Worm (Caenorhabditis elegans) whole organism, L1 larva: Measurements from ENCODE around the gene ipla-5.

Source experiments
- C04F5.9 ChIP-seq: sonication (generic microtip); optimal IDR thresholded peaks from 2 replicates; lab custom pipeline; 2016; ENCODE audit warnings: missing genetic modification characterization, missing compliant biosample characterization
- C16A3.4 ChIP-seq: fragments of 150-350 bp; optimal IDR thresholded peaks from 2 replicates; lab custom pipeline; 2014; ENCODE audit warnings: missing biosample characterization, missing genetic modification characterization
- C34B4.2 ChIP-seq: sonication (generic microtip); optimal IDR thresholded peaks from 2 replicates; lab custom pipeline; 2017; ENCODE audit warnings: mild to moderate bottlenecking, missing genetic modification characterization, missing compliant biosample characterization
- F16B12.6 ChIP-seq: fragments of 150-350 bp; optimal IDR thresholded peaks from 2 replicates; lab custom pipeline; 2014; ENCODE audit warnings: missing biosample characterization, missing genetic modification characterization
- Y116A8C.19 ChIP-seq: sonication (generic microtip); optimal IDR thresholded peaks from 2 replicates; lab custom pipeline; 2016; ENCODE audit warnings: missing compliant biosample characterization, missing genetic modification characterization, borderline replicate concordance
- aly-2 ChIP-seq: fragments of 150-350 bp; optimal IDR thresholded peaks from 2 replicates; lab custom pipeline; 2014; ENCODE audit warnings: missing biosample characterization, missing genetic modification characterization
- ceh-8 ChIP-seq: fragments of 200-800 bp; sonication (Bioruptor generic); optimal IDR thresholded peaks from 2 replicates; lab custom pipeline; 2018; ENCODE audit warnings: mild to moderate bottlenecking, missing genetic modification characterization, moderate library complexity, missing compliant biosample characterization
- ceh-88 ChIP-seq: fragments of 200-800 bp; sonication (Bioruptor generic); IDR thresholded peaks from 2 replicates; pipeline ENCODE4 v1.3.6; 2022; ENCODE audit warnings: missing genetic modification characterization, missing compliant biosample characterization
- ceh-90 ChIP-seq: sonication (generic microtip); optimal IDR thresholded peaks from 2 replicates; lab custom pipeline; 2016; ENCODE audit warnings: missing genetic modification characterization, missing compliant biosample characterization
- ces-1 ChIP-seq: fragments of 150-350 bp; optimal IDR thresholded peaks from 2 replicates; lab custom pipeline; 2014; ENCODE audit warnings: missing biosample characterization, missing genetic modification reagents, missing genetic modification characterization
- dpl-1 ChIP-seq, 3 experiments: fragments of 150-350 bp in 2 of 3; sonication (generic microtip) in 1 of 3; optimal IDR thresholded peaks; 2 replicates each; lab custom pipeline; 2014 to 2017; ENCODE audit warnings: missing biosample characterization in 3 of 3, missing genetic modification characterization in 3 of 3, missing genetic modification reagents in 3 of 3
- dsc-1 ChIP-seq: sonication (generic microtip); optimal IDR thresholded peaks from 2 replicates; lab custom pipeline; 2016; ENCODE audit warnings: mild to moderate bottlenecking, missing genetic modification characterization, missing compliant biosample characterization
- efl-1 ChIP-seq, 4 experiments: fragments of 150-350 bp; optimal IDR thresholded peaks in 3 of 4; peaks in 1 of 4; 1 replicate in 1 of 4; 2 replicates in 3 of 4; lab custom pipeline; 2014; ENCODE audit warnings: missing biosample characterization in 2 of 4, missing genetic modification characterization in 2 of 4, missing genetic modification reagents in 2 of 4
- efl-3 ChIP-seq: fragments of 200-800 bp; sonication (Bioruptor generic); optimal IDR thresholded peaks from 2 replicates; lab custom pipeline; 2018; ENCODE audit warnings: mild to moderate bottlenecking, missing genetic modification characterization, missing compliant biosample characterization
- egl-13 ChIP-seq: sonication (generic microtip); optimal IDR thresholded peaks from 2 replicates; lab custom pipeline; 2016; ENCODE audit warnings: missing genotype, missing genetic modification reagents, missing genetic modification characterization, missing compliant biosample characterization
- egl-27 ChIP-seq, 2 experiments: fragments of 150-350 bp in 1 of 2; sonication (generic microtip); optimal IDR thresholded peaks; 3 replicates each; lab custom pipeline; 2017 to 2018; ENCODE audit warnings: missing biosample characterization in 2 of 2, missing genetic modification characterization in 2 of 2, missing genetic modification reagents in 2 of 2
- elt-2 ChIP-seq: sonication (generic microtip); optimal IDR thresholded peaks from 2 replicates; lab custom pipeline; 2016; ENCODE audit warnings: missing genetic modification characterization, mild to moderate bottlenecking, inconsistent platforms, missing compliant biosample characterization, missing genetic modification reagents
- ets-5 ChIP-seq: fragments of 200-800 bp; sonication (Bioruptor generic); IDR thresholded peaks from 2 replicates; pipeline ENCODE4 v1.3.6; 2022; ENCODE audit warnings: missing genetic modification characterization, missing compliant biosample characterization
- fos-1 ChIP-seq: fragments of 150-350 bp; optimal IDR thresholded peaks from 2 replicates; lab custom pipeline; 2014; ENCODE audit warnings: missing biosample characterization, missing genetic modification characterization
- hlh-17 ChIP-seq: fragments of 200-800 bp; sonication (Bioruptor generic); optimal IDR thresholded peaks from 2 replicates; lab custom pipeline; 2018; ENCODE audit warnings: missing genetic modification characterization, mild to moderate bottlenecking, missing compliant biosample characterization, moderate library complexity, borderline replicate concordance
- hlh-4 ChIP-seq: sonication (generic microtip); optimal IDR thresholded peaks from 2 replicates; lab custom pipeline; 2016; ENCODE audit warnings: mild to moderate bottlenecking, missing genetic modification characterization, missing compliant biosample characterization
- irx-1 ChIP-seq: sonication (generic microtip); optimal IDR thresholded peaks from 2 replicates; lab custom pipeline; 2016; ENCODE audit warnings: missing genetic modification characterization, missing compliant biosample characterization
- isw-1 ChIP-seq: fragments of 200-800 bp; sonication (Bioruptor generic); IDR thresholded peaks from 2 replicates; pipeline ENCODE4 v1.3.6; 2022; ENCODE audit warnings: missing genetic modification characterization, missing compliant biosample characterization
- lin-14 ChIP-seq: fragments of 200-800 bp; sonication (Bioruptor generic); optimal IDR thresholded peaks from 2 replicates; lab custom pipeline; 2018; ENCODE audit warnings: mild to moderate bottlenecking, missing genetic modification characterization, moderate library complexity, missing compliant biosample characterization
- lin-15B ChIP-seq: fragments of 150-350 bp; sonication (generic microtip); optimal IDR thresholded peaks from 3 replicates; lab custom pipeline; 2014; ENCODE audit warnings: missing biosample characterization, missing genetic modification characterization
- lin-35 ChIP-seq, 2 experiments: fragments of 150-350 bp; optimal IDR thresholded peaks; 2 replicates each; lab custom pipeline; 2014; ENCODE audit warnings: missing biosample characterization in 2 of 2, missing genetic modification characterization in 2 of 2, missing genetic modification reagents in 2 of 2
- lsy-2 ChIP-seq, 2 experiments: fragments of 150-350 bp; optimal IDR thresholded peaks; 2 replicates each; lab custom pipeline; 2014; ENCODE audit warnings: missing biosample characterization in 2 of 2, missing genetic modification characterization in 2 of 2
- nhr-11 ChIP-seq: fragments of 150-350 bp; optimal IDR thresholded peaks from 2 replicates; lab custom pipeline; 2014; ENCODE audit warnings: missing biosample characterization, missing genetic modification characterization
- nhr-20 ChIP-seq: sonication (generic microtip); optimal IDR thresholded peaks from 2 replicates; lab custom pipeline; 2016; ENCODE audit warnings: mild to moderate bottlenecking, missing genetic modification characterization, missing compliant biosample characterization
- nhr-237 ChIP-seq: fragments of 150-350 bp; optimal IDR thresholded peaks from 2 replicates; lab custom pipeline; 2014; ENCODE audit warnings: missing biosample characterization, missing genetic modification characterization
- nhr-28 ChIP-seq: fragments of 150-350 bp; optimal IDR thresholded peaks from 2 replicates; lab custom pipeline; 2014; ENCODE audit warnings: missing biosample characterization, missing genetic modification characterization
- nhr-71 ChIP-seq: sonication (generic microtip); optimal IDR thresholded peaks from 2 replicates; lab custom pipeline; 2016; ENCODE audit warnings: mild to moderate bottlenecking, missing genetic modification characterization, moderate library complexity, missing compliant biosample characterization
- nhr-76 ChIP-seq: sonication (generic microtip); optimal IDR thresholded peaks from 2 replicates; lab custom pipeline; 2017; ENCODE audit warnings: missing biosample characterization, missing genetic modification characterization
- nhr-77 ChIP-seq: fragments of 150-350 bp; optimal IDR thresholded peaks from 2 replicates; lab custom pipeline; 2014; ENCODE audit warnings: missing biosample characterization, missing genetic modification characterization
- nhr-85 ChIP-seq: sonication (generic microtip); peaks from one replicate; lab custom pipeline; 2016; ENCODE audit warnings: missing genetic modification characterization, inconsistent platforms, missing compliant biosample characterization
- pag-3 ChIP-seq: sonication (generic microtip); optimal IDR thresholded peaks from 2 replicates; lab custom pipeline; 2017; ENCODE audit warnings: missing genetic modification characterization, mild to moderate bottlenecking, missing compliant biosample characterization, antibody characterized with exemption, borderline replicate concordance; ENCODE audit not compliant: insufficient read depth
- pqm-1 ChIP-seq: sonication (generic microtip); optimal IDR thresholded peaks from 3 replicates; lab custom pipeline; 2017; ENCODE audit warnings: missing biosample characterization, missing genetic modification characterization
- rnt-1 ChIP-seq: sonication (generic microtip); optimal IDR thresholded peaks from 2 replicates; lab custom pipeline; 2016; ENCODE audit warnings: mild to moderate bottlenecking, missing genetic modification characterization, moderate library complexity, missing compliant biosample characterization
- skn-1 ChIP-seq: fragments of 150-350 bp; optimal IDR thresholded peaks from 2 replicates; lab custom pipeline; 2014; ENCODE audit warnings: missing biosample characterization, missing genetic modification characterization
- sup-37 ChIP-seq: fragments of 200-800 bp; sonication (Bioruptor generic); optimal IDR thresholded peaks from 2 replicates; lab custom pipeline; 2018; ENCODE audit warnings: mild to moderate bottlenecking, missing genetic modification characterization, missing compliant biosample characterization
- swsn-7 ChIP-seq: sonication (generic microtip); optimal IDR thresholded peaks from 2 replicates; lab custom pipeline; 2016; ENCODE audit warnings: missing genetic modification characterization, missing compliant biosample characterization
- tbx-2 ChIP-seq: sonication (generic microtip); optimal IDR thresholded peaks from 2 replicates; lab custom pipeline; 2016; ENCODE audit warnings: missing genetic modification characterization, missing compliant biosample characterization
- tlp-1 ChIP-seq: fragments of 150-350 bp; optimal IDR thresholded peaks from 2 replicates; lab custom pipeline; 2014; ENCODE audit warnings: missing biosample characterization, missing genetic modification characterization
- unc-130 ChIP-seq: fragments of 150-350 bp; optimal IDR thresholded peaks from 2 replicates; lab custom pipeline; 2017; ENCODE audit warnings: missing biosample characterization, missing genetic modification characterization, inconsistent platforms
- unc-86 ChIP-seq: sonication (generic microtip); optimal IDR thresholded peaks from 2 replicates; lab custom pipeline; 2016; ENCODE audit warnings: missing genetic modification characterization, missing compliant biosample characterization
- unc-98 ChIP-seq: fragments of 200-800 bp; sonication (Bioruptor generic); IDR thresholded peaks from 2 replicates; pipeline ENCODE4 v1.3.6; 2022; ENCODE audit warnings: missing genetic modification characterization, missing compliant biosample characterization
- vab-15 ChIP-seq: sonication (generic microtip); optimal IDR thresholded peaks from 2 replicates; lab custom pipeline; 2017; ENCODE audit warnings: missing genotype, mild to moderate bottlenecking, missing genetic modification characterization, missing compliant biosample characterization
- zag-1 ChIP-seq: fragments of 150-350 bp; optimal IDR thresholded peaks from 2 replicates; lab custom pipeline; 2014; ENCODE audit warnings: missing biosample characterization, missing genetic modification characterization

The ipla-5 gene

ce11 chrIV:8728122-8728521 lies 13.1 kb downstream of the ipla-5 start, which contains the start of gene otub-3:
Gene otub-3, plus strand, starts transcription at chrIV:8728177.
- TF ChIP-seq sup-37 (GFP tag; lab: Kevin White, UChicago) (no peak), swsn-7 (tag; lab: Kevin White, UChicago) (no peak), nhr-237 (tag; lab: Kevin White, UChicago) (no peak), tbx-2 (tag; lab: Kevin White, UChicago) (no peak), pag-3 (no peak), C34B4.2 (tag; lab: Kevin White, UChicago) (no peak), dsc-1 (tag; lab: Kevin White, UChicago) (no peak), aly-2 (no peak), irx-1 (no peak), unc-86 (tag; lab: Kevin White, UChicago) (no peak), C04F5.9 (tag; lab: Kevin White, UChicago) (no peak), C16A3.4 (tag; lab: Kevin White, UChicago) (no peak), nhr-20 (no peak), hlh-4 (tag; lab: Kevin White, UChicago) (no peak), nhr-77 (tag; lab: Kevin White, UChicago) (no peak), dpl-1 (GFP tag; optimal IDR thresholded peaks at IDR 0.05; lab: Kevin White, UChicago) (no peak), ceh-8 (GFP tag; lab: Kevin White, UChicago) (no peak), nhr-76 (no peak), lin-15B (tag; lab: Kevin White, UChicago) (no peak)
- TF ChIP-seq, all 84 proteins: peak for 0

ce11 chrIV:8729636-8730035 lies 14.6 kb downstream of the ipla-5 start:
- peak; percentile 86 for TF ChIP-seq elt-2
- TF ChIP-seq unc-130: no peak
- peak in 1 of 2 experiments; percentile 0 for TF ChIP-seq lin-35 (GFP tag; optimal IDR thresholded peaks at IDR 0.05; lab: Kevin White, UChicago)
- no peak for TF ChIP-seq rnt-1 (tag; lab: Kevin White, UChicago)
- TF ChIP-seq tlp-1 (tag; lab: Kevin White, UChicago): no peak

ce11 chrIV:8730469-8730868 lies 15.4 kb downstream of the ipla-5 start, which contains the start of gene F21D5.3:
Gene F21D5.3, plus strand, starts transcription at chrIV:8730815.
- TF ChIP-seq ceh-8 (GFP tag; lab: Kevin White, UChicago) (no peak), zag-1 (tag; lab: Kevin White, UChicago) (no peak), nhr-71 (peak; percentile 11), elt-2 (peak; percentile 93), skn-1 (no peak), efl-3 (GFP tag; lab: Kevin White, UChicago) (no peak), nhr-85 (tag; lab: Kevin White, UChicago) (no peak), pqm-1 (tag; lab: Kevin White, UChicago) (peak; percentile 43), vab-15 (no peak), lin-35 (GFP tag; optimal IDR thresholded peaks at IDR 0.05; lab: Kevin White, UChicago) (peak in 1 of 2 experiments; percentile 42), hlh-17 (no peak), pag-3 (no peak)

- no peak for TF ChIP-seq ets-5 (GFP tag; lab: Robert Waterston, UW)
- TF ChIP-seq egl-13 (tag; lab: Kevin White, UChicago): no peak
- TF ChIP-seq nhr-20: no peak
- peak; percentile 25 to 38 for TF ChIP-seq efl-1 (optimal IDR thresholded peaks at IDR 0.05; lab: Kevin White, UChicago)
- no peak for TF ChIP-seq efl-1 (GFP tag; optimal IDR thresholded peaks at IDR 0.05 in 1 of 2; lab: Kevin White, UChicago)
- no peak for TF ChIP-seq ces-1
- no peak for TF ChIP-seq lin-15B (tag; lab: Kevin White, UChicago)
- no peak for TF ChIP-seq F16B12.6 (tag; lab: Kevin White, UChicago)
- TF ChIP-seq pag-3: no peak
- TF ChIP-seq vab-15: no peak
- TF ChIP-seq fos-1: no peak
- TF ChIP-seq ceh-90 (tag; lab: Kevin White, UChicago): no peak
- TF ChIP-seq Y116A8C.19 (tag; lab: Kevin White, UChicago): no peak
- TF ChIP-seq ceh-88 (GFP tag; lab: Robert Waterston, UW): no peak
- no peak for TF ChIP-seq unc-130
- TF ChIP-seq nhr-85 (tag; lab: Kevin White, UChicago): peak; percentile 72
- peak in 1 of 2 experiments; percentile 31 for TF ChIP-seq lsy-2 (tag; optimal IDR thresholded peaks at IDR 0.05; lab: Kevin White, UChicago)
- no peak for TF ChIP-seq nhr-28
- peak; percentile 4 for TF ChIP-seq swsn-7 (tag; lab: Kevin White, UChicago)
- TF ChIP-seq unc-98 (GFP tag; lab: Robert Waterston, UW): no peak
- no peak for TF ChIP-seq nhr-11 (tag; lab: Kevin White, UChicago)
- no peak for TF ChIP-seq isw-1 (GFP tag; lab: Robert Waterston, UW)
- TF ChIP-seq ceh-8 (GFP tag; lab: Kevin White, UChicago): no peak
- no peak for TF ChIP-seq lin-14 (GFP tag; lab: Kevin White, UChicago)
- TF ChIP-seq egl-27 (tag; optimal IDR thresholded peaks at IDR 0.05; lab: Kevin White, UChicago): no peak
These were observed 22.3 kb downstream of the ipla-5 start for ce11 chrIV:8737354-8737753.
